Fruit fly (Drosophila melanogaster) whole organism, embryonic: ENCODE results near the gene CG14839.

Source experiments
- Hr39 ChIP-seq: fragments of >200 bp; optimal IDR thresholded peaks from 2 replicates; lab custom pipeline; 2017
- klu ChIP-seq: fragments of 200-800 bp; sonication (Bioruptor generic); IDR thresholded peaks from 2 replicates; pipeline ENCODE4 v1.3.6; 2022; ENCODE audit warnings: missing biosample characterization, missing genetic modification characterization

DNA sequence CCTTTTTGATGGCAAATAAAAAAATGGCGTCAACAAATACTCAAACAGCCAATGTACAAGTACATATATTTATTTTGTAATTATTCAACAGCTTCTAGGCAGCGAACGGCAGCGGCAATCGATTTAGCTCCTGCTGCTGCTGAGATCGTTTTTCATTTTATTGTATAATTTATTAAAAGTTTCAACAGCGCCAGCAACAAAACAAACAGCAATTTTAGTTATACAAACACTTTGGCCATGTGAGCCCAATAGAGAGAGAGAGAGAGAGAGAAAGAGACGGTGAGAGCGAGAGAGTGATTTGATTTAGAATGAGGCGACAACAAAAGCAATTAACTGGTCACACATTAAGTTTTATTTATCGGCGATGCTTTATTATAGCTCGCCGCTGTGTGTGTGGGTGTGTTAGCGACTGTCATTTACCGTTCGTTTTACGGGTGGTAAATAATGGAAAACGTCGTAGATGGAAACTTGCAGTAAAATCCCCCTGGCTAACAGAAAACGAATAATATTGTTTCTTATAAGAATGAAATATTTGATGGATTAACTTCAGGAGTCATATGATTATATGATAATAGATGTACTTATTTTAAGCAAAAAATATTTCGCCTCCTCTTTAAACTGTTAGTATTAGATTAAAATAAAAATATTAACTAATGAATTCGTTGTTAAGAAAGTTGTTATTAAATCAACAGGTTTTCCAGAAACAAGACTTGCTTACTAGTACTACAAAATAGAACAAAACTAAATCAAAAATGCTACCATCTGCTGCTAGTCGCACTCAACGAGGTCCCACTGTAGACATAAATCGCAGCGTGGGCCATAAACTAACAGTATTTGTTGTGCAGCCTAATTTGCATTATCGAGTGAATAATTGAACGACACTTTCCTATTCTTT is 23.1 kb downstream of the CG14839 start:
- TF ChIP-seq Hr39 (lab: Kevin White, UChicago) (no peak), klu (GFP tag; lab: Robert Waterston, UW) (no peak)
